Fruit fly (Drosophila melanogaster) whole organism, embryonic: ENCODE results near the gene CG11858.

Experiments used
- Abd-B ChIP-seq: fragments of 200-800 bp; sonication (Bioruptor generic); optimal IDR thresholded peaks from 2 replicates; lab custom pipeline; 2018; ENCODE audit warnings: missing biosample characterization, mild to moderate bottlenecking, missing genetic modification characterization, moderate library complexity
- CG10366 ChIP-seq: fragments of 200-800 bp; sonication (Bioruptor generic); IDR thresholded peaks from 2 replicates; pipeline ENCODE4 v1.3.6; 2022; ENCODE audit warnings: missing biosample characterization, missing genetic modification characterization
- CG12071 ChIP-seq: fragments of 200-800 bp; sonication (Bioruptor generic); optimal IDR thresholded peaks from 3 replicates; lab custom pipeline; 2018; ENCODE audit warnings: missing biosample characterization, mild to moderate bottlenecking, missing genetic modification characterization
- CG12391 ChIP-seq: fragments of 200-800 bp; sonication (Bioruptor generic); optimal IDR thresholded peaks from 3 replicates; lab custom pipeline; 2018; ENCODE audit warnings: missing biosample characterization, mild to moderate bottlenecking, missing genetic modification characterization, moderate library complexity
- CG13894 ChIP-seq: fragments of 200-800 bp; sonication (Bioruptor generic); optimal IDR thresholded peaks from 3 replicates; lab custom pipeline; 2018; ENCODE audit warnings: missing biosample characterization, mild to moderate bottlenecking, missing genetic modification characterization, moderate library complexity
- CG16779 ChIP-seq: fragments of 200-800 bp; sonication (Bioruptor generic); IDR thresholded peaks from 2 replicates; pipeline ENCODE4 v1.3.6; 2022; ENCODE audit warnings: missing biosample characterization, missing genetic modification characterization
- CG17385 ChIP-seq: fragments of 200-800 bp; sonication (Bioruptor generic); optimal IDR thresholded peaks from 3 replicates; lab custom pipeline; 2018; ENCODE audit warnings: missing biosample characterization, mild to moderate bottlenecking, missing genetic modification characterization
- CG30403 ChIP-seq: fragments of 200-800 bp; sonication (Bioruptor generic); optimal IDR thresholded peaks from 3 replicates; lab custom pipeline; 2016; ENCODE audit warnings: missing biosample characterization, missing genetic modification characterization
- CG3065 ChIP-seq: fragments of 200-800 bp; sonication (Bioruptor generic); optimal IDR thresholded peaks from 2 replicates; lab custom pipeline; 2016; ENCODE audit warnings: missing biosample characterization, missing genetic modification characterization
- CG32532 ChIP-seq: fragments of 200-800 bp; sonication (Bioruptor generic); IDR thresholded peaks from 2 replicates; pipeline ENCODE4 v1.3.6; 2022; ENCODE audit warnings: missing biosample characterization, missing genetic modification characterization
- CG34376 ChIP-seq: fragments of 200-800 bp; sonication (Bioruptor generic); optimal IDR thresholded peaks from 2 replicates; lab custom pipeline; 2018; ENCODE audit warnings: missing biosample characterization, mild to moderate bottlenecking, missing genetic modification characterization
- CG3995 ChIP-seq: fragments of 200-800 bp; sonication (Bioruptor generic); optimal IDR thresholded peaks from 3 replicates; lab custom pipeline; 2016; ENCODE audit warnings: missing biosample characterization, missing genetic modification characterization
- CG6272 ChIP-seq: fragments of 200-800 bp; sonication (Bioruptor generic); IDR thresholded peaks from 2 replicates; pipeline ENCODE4 v1.3.6; 2022; ENCODE audit warnings: missing biosample characterization, missing genetic modification characterization
- CG6683 ChIP-seq: fragments of 200-800 bp; sonication (Bioruptor generic); optimal IDR thresholded peaks from 2 replicates; lab custom pipeline; 2017; ENCODE audit warnings: missing biosample characterization, mild to moderate bottlenecking, missing genetic modification characterization, missing genetic modification reagents
- CG6765 ChIP-seq: fragments of 200-800 bp; sonication (Bioruptor generic); optimal IDR thresholded peaks from 3 replicates; lab custom pipeline; 2017; ENCODE audit warnings: missing biosample characterization, mild to moderate bottlenecking, missing genetic modification characterization
- CG6791 ChIP-seq: fragments of 200-800 bp; sonication (Bioruptor generic); IDR thresholded peaks from 3 replicates; pipeline ENCODE4 v1.3.6; 2022; ENCODE audit warnings: missing biosample characterization, missing genetic modification characterization; ENCODE audit not compliant: partially characterized antibody
- CG9817 ChIP-seq: fragments of 200-800 bp; sonication (Bioruptor generic); optimal IDR thresholded peaks from 2 replicates; lab custom pipeline; 2018; ENCODE audit warnings: missing biosample characterization, mild to moderate bottlenecking, missing genetic modification characterization, moderate library complexity
- CG9876 ChIP-seq: fragments of 200-800 bp; sonication (Bioruptor generic); optimal IDR thresholded peaks from 2 replicates; lab custom pipeline; 2016; ENCODE audit warnings: missing biosample characterization, missing genetic modification characterization
- CkIIα-i1 ChIP-seq: fragments of 200-800 bp; sonication (Bioruptor generic); IDR thresholded peaks from 2 replicates; pipeline ENCODE4 v1.3.6; 2022; ENCODE audit warnings: missing biosample characterization, missing genetic modification characterization
- Dek ChIP-seq: fragments of 200-800 bp; sonication (Bioruptor generic); optimal IDR thresholded peaks from 3 replicates; lab custom pipeline; 2019; ENCODE audit warnings: missing biosample characterization, mild to moderate bottlenecking, missing genetic modification characterization, moderate library complexity
- Elba2 ChIP-seq: fragments of 200-800 bp; sonication (Bioruptor generic); optimal IDR thresholded peaks from 3 replicates; lab custom pipeline; 2016; ENCODE audit warnings: missing biosample characterization, missing genetic modification characterization
- Fer2 ChIP-seq: fragments of 200-800 bp; sonication (Bioruptor generic); optimal IDR thresholded peaks from 2 replicates; lab custom pipeline; 2018; ENCODE audit warnings: missing biosample characterization, mild to moderate bottlenecking, missing genetic modification characterization, moderate library complexity
- GATAe ChIP-seq: fragments of 200-800 bp; sonication (Bioruptor generic); conservative IDR thresholded peaks from 2 replicates; pipeline ENCODE4 v1.3.6; 2022; ENCODE audit warnings: missing biosample characterization, missing genetic modification characterization
- H2.0 ChIP-seq: fragments of 200-800 bp; sonication (Bioruptor generic); IDR thresholded peaks from 2 replicates; pipeline ENCODE4 v1.3.6; 2022; ENCODE audit warnings: missing biosample characterization, missing genetic modification characterization
- HHEX ChIP-seq: fragments of 200-800 bp; sonication (Bioruptor generic); optimal IDR thresholded peaks from 3 replicates; lab custom pipeline; 2017; ENCODE audit warnings: missing biosample characterization, mild to moderate bottlenecking, missing genetic modification characterization, missing genetic modification reagents
- Max ChIP-seq: fragments of 200-800 bp; sonication (Bioruptor generic); optimal IDR thresholded peaks from 2 replicates; lab custom pipeline; 2016; ENCODE audit warnings: missing biosample characterization, mild to moderate bottlenecking, missing genetic modification characterization
- Myb ChIP-seq: fragments of 200-800 bp; sonication (Bioruptor generic); optimal IDR thresholded peaks from 2 replicates; lab custom pipeline; 2016; ENCODE audit warnings: missing biosample characterization, missing genetic modification characterization
- NK7.1 ChIP-seq: fragments of 200-800 bp; sonication (Bioruptor generic); optimal IDR thresholded peaks from 3 replicates; lab custom pipeline; 2016; ENCODE audit warnings: missing biosample characterization, missing genetic modification characterization
- Pdp1 ChIP-seq, 2 experiments: fragments of 200-800 bp; sonication (Bioruptor generic); optimal IDR thresholded peaks; 3 replicates each; lab custom pipeline; 2016; ENCODE audit warnings: missing biosample characterization in 2 of 2, missing genetic modification characterization in 2 of 2, mild to moderate bottlenecking in 1 of 2, moderate library complexity in 1 of 2
- Poxn ChIP-seq: fragments of 200-800 bp; sonication (Bioruptor generic); IDR thresholded peaks from 2 replicates; pipeline ENCODE4 v1.3.6; 2022; ENCODE audit warnings: missing biosample characterization, missing genetic modification characterization
- Vsx1 ChIP-seq: fragments of 200-800 bp; sonication (Bioruptor generic); optimal IDR thresholded peaks from 2 replicates; lab custom pipeline; 2017; ENCODE audit warnings: missing biosample characterization, mild to moderate bottlenecking, missing genetic modification characterization, missing genetic modification reagents
- Xbp1 ChIP-seq: fragments of 200-800 bp; sonication (Bioruptor generic); optimal IDR thresholded peaks from 3 replicates; lab custom pipeline; 2016; ENCODE audit warnings: missing biosample characterization, mild to moderate bottlenecking, missing genetic modification characterization
- crp ChIP-seq, 2 experiments: fragments of 200-800 bp; sonication (Bioruptor generic); optimal IDR thresholded peaks; 2 replicates in 1 of 2; 3 replicates in 1 of 2; lab custom pipeline; 2017; ENCODE audit warnings: missing biosample characterization in 2 of 2, missing genetic modification characterization in 2 of 2, mild to moderate bottlenecking in 1 of 2, moderate library complexity in 1 of 2
- dimm ChIP-seq: fragments of 200-800 bp; sonication (Bioruptor generic); IDR thresholded peaks from 2 replicates; pipeline ENCODE4 v1.3.6; 2022; ENCODE audit warnings: missing biosample characterization, missing genetic modification characterization
- emc ChIP-seq: fragments of 200-800 bp; sonication (Bioruptor generic); optimal IDR thresholded peaks from 2 replicates; lab custom pipeline; 2016; ENCODE audit warnings: missing biosample characterization, missing genetic modification characterization
- eyg ChIP-seq: fragments of 200-800 bp; sonication (Bioruptor generic); optimal IDR thresholded peaks from 3 replicates; lab custom pipeline; 2016; ENCODE audit warnings: missing biosample characterization, missing genetic modification characterization
- fd64A ChIP-seq: fragments of 200-800 bp; sonication (Bioruptor generic); optimal IDR thresholded peaks from 3 replicates; lab custom pipeline; 2018; ENCODE audit warnings: missing biosample characterization, mild to moderate bottlenecking, missing genetic modification characterization
- fd96Cb ChIP-seq: fragments of 200-800 bp; sonication (Bioruptor generic); optimal IDR thresholded peaks from 2 replicates; lab custom pipeline; 2018; ENCODE audit warnings: missing biosample characterization, mild to moderate bottlenecking, missing genetic modification characterization, moderate library complexity
- grn ChIP-seq: fragments of 200-800 bp; sonication (Bioruptor generic); optimal IDR thresholded peaks from 3 replicates; lab custom pipeline; 2017; ENCODE audit warnings: missing biosample characterization, missing genetic modification characterization
- gro ChIP-seq: fragments of 200-800 bp; sonication (Bioruptor generic); optimal IDR thresholded peaks from 2 replicates; lab custom pipeline; 2016; ENCODE audit warnings: missing biosample characterization, missing genetic modification characterization
- ken ChIP-seq: fragments of 200-800 bp; sonication (Bioruptor generic); IDR thresholded peaks from 3 replicates; pipeline ENCODE4 v1.3.6; 2022; ENCODE audit warnings: missing biosample characterization, missing genetic modification characterization
- lbe ChIP-seq: fragments of 200-800 bp; sonication (Bioruptor generic); optimal IDR thresholded peaks from 2 replicates; lab custom pipeline; 2016; ENCODE audit warnings: missing biosample characterization, mild to moderate bottlenecking, missing genetic modification characterization
- phol ChIP-seq: fragments of 200-800 bp; sonication (Bioruptor generic); optimal IDR thresholded peaks from 3 replicates; lab custom pipeline; 2018; ENCODE audit warnings: missing biosample characterization, mild to moderate bottlenecking, missing genetic modification characterization, moderate library complexity
- pita ChIP-seq: fragments of 200-800 bp; sonication (Bioruptor generic); optimal IDR thresholded peaks from 2 replicates; lab custom pipeline; 2017; ENCODE audit warnings: missing biosample characterization, mild to moderate bottlenecking, missing genetic modification characterization
- sd ChIP-seq: fragments of 200-800 bp; sonication (Bioruptor generic); optimal IDR thresholded peaks from 3 replicates; lab custom pipeline; 2018; ENCODE audit warnings: missing biosample characterization, mild to moderate bottlenecking, missing genetic modification characterization, moderate library complexity
- sens ChIP-seq: fragments of 200-800 bp; sonication (Bioruptor generic); peaks from one replicate; lab custom pipeline; 2016; ENCODE audit warnings: missing biosample characterization, missing genetic modification characterization
- shn ChIP-seq: fragments of 200-800 bp; sonication (Bioruptor generic); optimal IDR thresholded peaks from 3 replicates; lab custom pipeline; 2016; ENCODE audit warnings: missing biosample characterization, missing genetic modification characterization
- sima ChIP-seq: fragments of 200-800 bp; sonication (Bioruptor generic); optimal IDR thresholded peaks from 2 replicates; lab custom pipeline; 2016; ENCODE audit warnings: missing biosample characterization, missing genetic modification characterization
- so ChIP-seq: fragments of 200-800 bp; sonication (Bioruptor generic); IDR thresholded peaks from 3 replicates; pipeline ENCODE4 v1.3.6; 2022; ENCODE audit warnings: missing biosample characterization, missing genetic modification characterization
- unc-4 ChIP-seq: fragments of 200-800 bp; sonication (Bioruptor generic); IDR thresholded peaks from 2 replicates; pipeline ENCODE4 v1.3.6; 2022; ENCODE audit warnings: missing biosample characterization, missing genetic modification characterization; ENCODE audit not compliant: partially characterized antibody

CG11858 gene

DNA sequence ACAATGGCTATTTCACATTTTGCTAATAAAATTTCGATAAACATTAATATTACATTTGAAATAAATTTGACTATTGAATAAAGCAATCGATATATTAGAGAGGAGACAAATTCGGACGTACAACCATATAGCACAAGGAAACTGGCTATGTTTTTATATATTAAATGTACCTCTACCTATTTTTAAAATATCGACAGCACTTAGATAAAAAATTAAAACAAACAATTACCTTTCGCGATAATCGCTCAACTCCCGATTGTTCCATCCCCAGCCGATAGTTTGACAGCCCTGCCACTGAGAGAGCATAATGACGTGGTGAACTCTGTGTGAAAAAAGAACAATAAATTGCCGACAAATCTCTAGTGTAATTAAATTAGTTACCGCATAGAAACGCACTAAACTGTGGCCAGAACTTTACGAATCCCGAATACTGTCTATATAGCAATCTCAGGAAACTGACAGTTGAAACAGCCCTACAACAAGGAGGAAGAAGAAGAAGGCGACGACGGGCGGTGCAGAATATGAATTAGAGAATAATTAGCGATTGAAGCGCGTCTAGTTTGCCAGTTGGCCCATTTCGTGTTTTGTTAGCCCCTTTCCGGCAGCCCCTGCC lies 3.8 kb upstream of the CG11858 start, which contains the start of gene CG11857 (continued):
- TF ChIP-seq Abd-B (GFP tag; lab: Kevin White, UChicago) (peak; percentile 99), CG6683 (GFP tag; lab: Kevin White, UChicago) (peak; percentile 87), fd96Cb (tag; lab: Kevin White, UChicago) (peak; percentile 98), CG30403 (GFP tag; lab: Kevin White, UChicago) (peak; percentile 99), CkIIα-i1 (GFP tag; lab: Robert Waterston, UW) (peak; percentile 90), CG6765 (GFP tag; lab: Kevin White, UChicago) (peak; percentile 87), so (GFP tag; lab: Robert Waterston, UW) (peak; percentile 97), NK7.1 (peak; percentile 93), CG3065 (GFP tag; lab: Kevin White, UChicago) (peak; percentile 96), Xbp1 (GFP tag; lab: Kevin White, UChicago) (peak; percentile 100), CG6272 (GFP tag; lab: Robert Waterston, UW) (peak; percentile 99), H2.0 (GFP tag; lab: Robert Waterston, UW) (peak; percentile 99), pita (GFP tag; lab: Kevin White, UChicago) (no peak), crp (GFP tag; optimal IDR thresholded peaks at IDR 0.05; lab: Kevin White, UChicago) (peak in 1 of 2 experiments; percentile 72), Fer2 (peak; percentile 97), CG3995 (GFP tag; lab: Kevin White, UChicago) (peak; percentile 82), CG10366 (GFP tag; lab: Robert Waterston, UW) (peak; percentile 99), CG32532 (peak; percentile 99), sd (tag; lab: Kevin White, UChicago) (peak; percentile 90), gro (peak; percentile 98), CG17385 (peak; percentile 94)

- TF ChIP-seq Vsx1 (GFP tag; lab: Kevin White, UChicago) (no peak), sima (GFP tag; lab: Kevin White, UChicago) (no peak), GATAe (GFP tag; lab: Robert Waterston, UW) (peak; percentile 53; the same call in 1 of the 2 replicates), CG30403 (GFP tag; lab: Kevin White, UChicago) (no peak), grn (GFP tag; lab: Kevin White, UChicago) (peak; percentile 53), fd64A (GFP tag; lab: Kevin White, UChicago) (no peak), CG9876 (no peak), lbe (GFP tag; lab: Kevin White, UChicago) (peak; percentile 21), Elba2 (GFP tag; lab: Kevin White, UChicago) (no peak), CG34376 (GFP tag; lab: Kevin White, UChicago) (peak; percentile 47), CG9817 (tag; lab: Kevin White, UChicago) (no peak), Max (GFP tag; lab: Kevin White, UChicago) (no peak), Pdp1 (GFP tag; optimal IDR thresholded peaks at IDR 0.05; lab: Kevin White, UChicago) (no peak), ken (GFP tag; lab: Robert Waterston, UW) (no peak), phol (tag; lab: Kevin White, UChicago) (no peak), Myb (GFP tag; lab: Kevin White, UChicago) (no peak), shn (GFP tag; lab: Kevin White, UChicago) (no peak), CG13894 (no peak), emc (GFP tag; lab: Kevin White, UChicago) (no peak), CG6791 (no peak), unc-4 (no peak), HHEX (no peak), dimm (GFP tag; lab: Robert Waterston, UW) (no peak), Dek (tag; lab: Kevin White, UChicago) (no peak), CG12391 (no peak), sens (GFP tag; lab: Kevin White, UChicago) (peak; percentile 48), Poxn (GFP tag; lab: Robert Waterston, UW) (no peak), CG16779 (GFP tag; lab: Robert Waterston, UW) (no peak), CG12071 (GFP tag; lab: Kevin White, UChicago) (no peak), eyg (GFP tag; lab: Kevin White, UChicago) (no peak)
Measured at dm6 chr3R:25260670-25261069, 1.9 kb upstream of the CG11858 start.
